Fruit fly (Drosophila melanogaster) Kc167 (cell line): ENCODE results near the gene MED4.

ENCODE experiments used
- psq ChIP-seq: fragments of >200 bp; optimal IDR thresholded peaks from 2 replicates; lab custom pipeline; 2017; ENCODE audit warnings: missing external identifiers
- ttk ChIP-seq: sonication (Bioruptor generic); optimal IDR thresholded peaks from 2 replicates; lab custom pipeline; 2017; ENCODE audit warnings: missing external identifiers

DNA sequence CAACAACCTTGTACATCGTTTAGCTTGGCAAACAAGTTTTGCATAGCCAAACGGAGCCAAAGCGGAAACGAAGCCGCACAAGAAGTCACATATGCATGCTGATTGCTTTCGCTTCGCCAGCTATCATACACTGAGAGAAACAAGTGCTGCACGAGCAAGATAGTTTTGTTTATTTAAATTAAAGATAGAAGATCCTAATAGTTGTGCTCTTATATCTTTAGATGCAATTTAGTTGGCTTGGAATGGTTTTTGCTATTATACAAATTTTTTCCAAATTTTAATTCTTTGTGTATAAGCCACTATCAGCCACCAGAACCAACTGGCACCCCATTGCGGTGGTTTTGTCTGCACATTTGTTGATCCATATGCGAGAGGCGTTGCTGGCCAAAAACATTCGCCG is 33.2 kb upstream of the MED4 start:
- no peak for TF ChIP-seq ttk
- no peak for TF ChIP-seq psq (lab: Kevin White, UChicago)
